Fruit fly (Drosophila melanogaster): ENCODE results near the gene Nplp3.
A peak's percentile ranks its signal among the peaks of the same experiment; 100 is the strongest.

Nplp3 gene

DNA sequence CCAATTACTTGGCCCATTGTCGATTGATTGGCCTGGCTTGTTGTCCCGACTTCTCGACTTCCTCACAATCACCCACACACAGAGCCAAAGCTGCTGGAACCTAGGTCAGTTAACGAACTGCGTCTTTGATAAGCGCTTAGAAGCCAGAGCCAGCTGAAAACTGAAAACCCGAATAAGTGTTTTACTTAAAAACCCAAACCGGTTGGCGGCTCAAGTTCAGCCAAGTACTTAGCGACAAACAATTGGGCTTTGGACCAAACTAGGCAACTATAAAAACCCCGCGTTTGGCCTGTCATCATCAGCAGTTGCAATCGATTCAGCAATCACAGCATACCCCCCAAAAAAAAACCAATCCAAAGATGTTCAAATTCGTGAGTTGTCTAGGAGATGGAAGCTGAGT is 5.5 kb downstream of the Nplp3 start, which contains the start of gene CG13059:
Gene CG13059 (plus strand): TSS at position 301 of the 400 bp plus-strand sequence.
- no peak for TF ChIP-seq Pif1A (GFP tag; optimal IDR thresholded peaks at IDR 0.05)
- no peak for TF ChIP-seq CG12605 (GFP tag; IDR thresholded peaks at IDR 0.05)
- no peak for TF ChIP-seq gl (tag; optimal IDR thresholded peaks at IDR 0.05)
- no peak for TF ChIP-seq CG8301 (tag; optimal IDR thresholded peaks at IDR 0.05)
- no peak for TF ChIP-seq CG4496 (GFP tag; IDR thresholded peaks at IDR 0.05)
- TF ChIP-seq EcR (GFP tag; optimal IDR thresholded peaks at IDR 0.05), result no peak
- TF ChIP-seq rn (GFP tag; IDR thresholded peaks at IDR 0.05), result no peak
- no peak for TF ChIP-seq CG14655 (GFP tag; optimal IDR thresholded peaks at IDR 0.05)
- no peak for TF ChIP-seq CG34367 (tag; optimal IDR thresholded peaks at IDR 0.05)
- TF ChIP-seq CG8159 (tag; optimal IDR thresholded peaks at IDR 0.05), result no peak
- no peak for TF ChIP-seq fd96Ca (GFP tag; IDR thresholded peaks at IDR 0.05)
- no peak for TF ChIP-seq CG10348 (GFP tag; IDR thresholded peaks at IDR 0.05)
- no peak for TF ChIP-seq CG32121 (GFP tag; IDR thresholded peaks at IDR 0.05)
- no peak for TF ChIP-seq CG13204 (GFP tag; optimal IDR thresholded peaks at IDR 0.05)
- TF ChIP-seq Pif1B (GFP tag; optimal IDR thresholded peaks at IDR 0.05), result no peak
- no peak for TF ChIP-seq Snoo (tag; optimal IDR thresholded peaks at IDR 0.05)

- no peak for TF ChIP-seq Snoo (tag; optimal IDR thresholded peaks at IDR 0.05)
- TF ChIP-seq rn (GFP tag; IDR thresholded peaks at IDR 0.05), result no peak
- TF ChIP-seq CG13204 (GFP tag; optimal IDR thresholded peaks at IDR 0.05), result no peak
- no peak for TF ChIP-seq CG14655 (GFP tag; optimal IDR thresholded peaks at IDR 0.05)
- TF ChIP-seq CG10348 (GFP tag; IDR thresholded peaks at IDR 0.05), result no peak
- TF ChIP-seq Pif1B (GFP tag; optimal IDR thresholded peaks at IDR 0.05), result no peak
- TF ChIP-seq D1 (tag; optimal IDR thresholded peaks at IDR 0.05), result no peak
These were observed 8.8 kb downstream of the Nplp3 start, which contains the start of the genes CG13040 and CG13039 for dm6 chr3L:16326657-16327056. CG13040 (minus strand) TSS chr3L:16326757. CG13039 (minus strand) TSS chr3L:16326762.

DNA sequence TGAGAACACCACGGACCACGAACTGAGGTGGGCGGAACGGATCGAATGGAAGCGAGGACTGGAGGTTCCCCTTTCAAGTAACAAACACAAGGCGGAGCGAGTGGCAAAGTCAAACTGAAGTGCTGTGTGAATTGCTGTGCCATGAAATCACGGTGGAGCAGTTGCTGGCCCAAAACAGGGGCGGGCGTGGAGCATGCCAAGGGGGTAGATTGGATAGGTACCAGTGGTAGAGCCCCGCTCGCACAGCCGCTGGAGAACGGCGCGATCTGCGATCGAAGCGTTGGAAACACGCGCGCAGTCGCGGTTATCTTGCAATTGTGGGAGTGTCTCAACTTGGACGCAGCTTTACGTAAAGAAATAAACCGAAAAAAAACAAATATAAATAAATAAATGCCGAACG is 10.0 kb downstream of the Nplp3 start, which contains the start of gene CG13038:
Gene CG13038 (minus strand): TSS at position 118 of the 400 bp plus-strand sequence.
- TF ChIP-seq fd96Ca (GFP tag; IDR thresholded peaks at IDR 0.05) (peak; percentile 59; the same call in 1 of the 3 replicates), CG4496 (GFP tag; IDR thresholded peaks at IDR 0.05) (peak; percentile 63), Ets98B (GFP tag; IDR thresholded peaks at IDR 0.05) (peak; percentile 66), gl (tag; optimal IDR thresholded peaks at IDR 0.05) (no peak)

dm6 chr3L:16328207-16328891 is 10.5 kb downstream of the Nplp3 start, which contains the start of gene CG13058:
CG13058 (plus strand) TSS chr3L:16328841.
- peak; percentile 7 for TF ChIP-seq Pif1A (GFP tag; optimal IDR thresholded peaks at IDR 0.05)
- TF ChIP-seq EcR (GFP tag; optimal IDR thresholded peaks at IDR 0.05), result peak; percentile 1
- peak; percentile 55 for TF ChIP-seq CG9948 (tag; optimal IDR thresholded peaks at IDR 0.05)
- TF ChIP-seq CG15710 (tag; optimal IDR thresholded peaks at IDR 0.05), result peak; percentile 69
- peak; percentile 65 for TF ChIP-seq CG34367 (tag; optimal IDR thresholded peaks at IDR 0.05)
- no peak for TF ChIP-seq Snoo (tag; optimal IDR thresholded peaks at IDR 0.05)
- TF ChIP-seq gl (tag; optimal IDR thresholded peaks at IDR 0.05), result no peak
- peak; percentile 63 for TF ChIP-seq CG32121 (GFP tag; IDR thresholded peaks at IDR 0.05)
- TF ChIP-seq CG13204 (GFP tag; optimal IDR thresholded peaks at IDR 0.05), result no peak
- peak; percentile 81 for TF ChIP-seq CG10348 (GFP tag; IDR thresholded peaks at IDR 0.05)
- TF ChIP-seq Ets98B (GFP tag; IDR thresholded peaks at IDR 0.05), result peak; percentile 23
- TF ChIP-seq D1 (tag; optimal IDR thresholded peaks at IDR 0.05), result no peak
- TF ChIP-seq Pif1B (GFP tag; optimal IDR thresholded peaks at IDR 0.05), result no peak
- 0 out of 3 replicates have a peak, but pooled peaks have one; percentile 20 for TF ChIP-seq fd96Ca (GFP tag; IDR thresholded peaks at IDR 0.05)
- peak; percentile 38 for TF ChIP-seq CG17806 (tag; optimal IDR thresholded peaks at IDR 0.05)
- TF ChIP-seq CG4496 (GFP tag; IDR thresholded peaks at IDR 0.05), result peak; percentile 22; the same call in 1 of the 3 replicates
- TF ChIP-seq CG12605 (GFP tag; IDR thresholded peaks at IDR 0.05), result no peak
- TF ChIP-seq CG8301 (tag; optimal IDR thresholded peaks at IDR 0.05), result peak; percentile 66
- TF ChIP-seq CG14655 (GFP tag; optimal IDR thresholded peaks at IDR 0.05), result peak; percentile 68
- peak; percentile 70 for TF ChIP-seq CG8159 (tag; optimal IDR thresholded peaks at IDR 0.05)
- no peak for TF ChIP-seq rn (GFP tag; IDR thresholded peaks at IDR 0.05)

- TF ChIP-seq D1 (tag; optimal IDR thresholded peaks at IDR 0.05) (no peak), CG34367 (tag; optimal IDR thresholded peaks at IDR 0.05) (no peak), CG15710 (tag; optimal IDR thresholded peaks at IDR 0.05) (no peak), fd96Ca (GFP tag; IDR thresholded peaks at IDR 0.05) (no peak), CG32121 (GFP tag; IDR thresholded peaks at IDR 0.05) (no peak), CG8159 (tag; optimal IDR thresholded peaks at IDR 0.05) (no peak), Pif1B (GFP tag; optimal IDR thresholded peaks at IDR 0.05) (no peak), CG14655 (GFP tag; optimal IDR thresholded peaks at IDR 0.05) (no peak)
These were observed 11.7 kb downstream of the Nplp3 start, which contains the start of gene CG33061 for dm6 chr3L:16329495-16329894. CG33061 (plus strand) TSS chr3L:16329795.

- TF ChIP-seq CG13204 (GFP tag; optimal IDR thresholded peaks at IDR 0.05), result no peak
These were observed 12.9 kb downstream of the Nplp3 start, which contains the start of gene CG33060 for dm6 chr3L:16330740-16331139. CG33060 (plus strand) TSS chr3L:16331040.

Measured in whole organism, pupa.